Worm (Caenorhabditis elegans) whole organism, late embryonic: ENCODE data around the gene F41G3.10.
A peak's percentile ranks its signal among the peaks of the same experiment; 100 is the strongest.
"Not testable (repeated sequence)": the region's sequence is repeated elsewhere in the genome, so short reads cannot be mapped to it uniquely, and the experiment has no call there.

Source experiments
- C38D4.7 ChIP-seq: fragments of 200-800 bp; sonication (Bioruptor generic); optimal IDR thresholded peaks from 2 replicates; lab custom pipeline; 2018; ENCODE audit warnings: mild to moderate bottlenecking, missing genetic modification characterization, moderate library complexity, missing compliant biosample characterization
- F13H6.1 ChIP-seq: sonication (generic microtip); optimal IDR thresholded peaks from 2 replicates; lab custom pipeline; 2016; ENCODE audit warnings: missing genetic modification characterization, missing compliant biosample characterization
- K02D7.2 ChIP-seq: sonication (generic microtip); optimal IDR thresholded peaks from 2 replicates; lab custom pipeline; 2017; ENCODE audit warnings: mild to moderate bottlenecking, missing genetic modification characterization, missing compliant biosample characterization
- T23F11.4 ChIP-seq: fragments of 200-800 bp; sonication (Bioruptor generic); optimal IDR thresholded peaks from 2 replicates; lab custom pipeline; 2018; ENCODE audit warnings: mild to moderate bottlenecking, missing genetic modification characterization, missing compliant biosample characterization
- ama-1 ChIP-seq: fragments of 150-350 bp; optimal IDR thresholded peaks from 2 replicates; lab custom pipeline; 2014
- ceh-19 ChIP-seq: fragments of 200-800 bp; sonication (Bioruptor generic); optimal IDR thresholded peaks from 2 replicates; lab custom pipeline; 2018; ENCODE audit warnings: mild to moderate bottlenecking, missing genetic modification characterization, missing compliant biosample characterization
- ceh-45 ChIP-seq: fragments of 200-800 bp; sonication (Bioruptor generic); IDR thresholded peaks from 2 replicates; pipeline ENCODE4 v1.3.6; 2022; ENCODE audit warnings: missing genetic modification reagents, missing genetic modification characterization, missing compliant biosample characterization
- ceh-48 ChIP-seq: sonication (generic microtip); optimal IDR thresholded peaks from 2 replicates; lab custom pipeline; 2016; ENCODE audit warnings: missing genetic modification characterization, inconsistent platforms, missing compliant biosample characterization
- che-1 ChIP-seq: sonication (generic microtip); optimal IDR thresholded peaks from 2 replicates; lab custom pipeline; 2016; ENCODE audit warnings: mild to moderate bottlenecking, missing genetic modification characterization, missing compliant biosample characterization
- dmd-4 ChIP-seq: sonication (generic microtip); optimal IDR thresholded peaks from 2 replicates; lab custom pipeline; 2016; ENCODE audit warnings: borderline replicate concordance, missing genetic modification characterization, missing compliant biosample characterization
- dve-1 ChIP-seq: sonication (generic microtip); optimal IDR thresholded peaks from 2 replicates; lab custom pipeline; 2017; ENCODE audit warnings: antibody characterized with exemption, mild to moderate bottlenecking, missing genetic modification characterization, missing compliant biosample characterization
- elt-4 ChIP-seq: sonication (generic microtip); optimal IDR thresholded peaks from 2 replicates; lab custom pipeline; 2016; ENCODE audit warnings: missing genetic modification characterization, missing compliant biosample characterization
- fax-1 ChIP-seq: sonication (generic microtip); optimal IDR thresholded peaks from 2 replicates; lab custom pipeline; 2016; ENCODE audit warnings: missing genotype, missing genetic modification characterization, missing compliant biosample characterization
- gmeb-2 ChIP-seq: sonication (generic microtip); optimal IDR thresholded peaks from 2 replicates; lab custom pipeline; 2016; ENCODE audit warnings: missing genetic modification characterization, inconsistent platforms, missing compliant biosample characterization
- hlh-13 ChIP-seq: fragments of 200-800 bp; sonication (Bioruptor generic); optimal IDR thresholded peaks from 2 replicates; lab custom pipeline; 2018; ENCODE audit warnings: mild to moderate bottlenecking, missing genetic modification characterization, missing compliant biosample characterization
- hlh-30 ChIP-seq: sonication (generic microtip); optimal IDR thresholded peaks from 2 replicates; lab custom pipeline; 2017; ENCODE audit warnings: antibody characterized with exemption, missing genetic modification characterization, missing compliant biosample characterization; ENCODE audit not compliant: insufficient read depth
- hlh-6 ChIP-seq: sonication (generic microtip); optimal IDR thresholded peaks from 2 replicates; lab custom pipeline; 2016; ENCODE audit warnings: missing genotype, missing genetic modification characterization, missing compliant biosample characterization
- lim-6 ChIP-seq: sonication (generic microtip); optimal IDR thresholded peaks from 2 replicates; lab custom pipeline; 2016; ENCODE audit warnings: missing genetic modification characterization, missing compliant biosample characterization
- lin-11 ChIP-seq: fragments of 200-800 bp; sonication (Bioruptor generic); optimal IDR thresholded peaks from 2 replicates; lab custom pipeline; 2018; ENCODE audit warnings: mild to moderate bottlenecking, missing genetic modification characterization, missing compliant biosample characterization
- madf-2 ChIP-seq: sonication (generic microtip); optimal IDR thresholded peaks from 2 replicates; lab custom pipeline; 2017; ENCODE audit warnings: missing genetic modification characterization, missing compliant biosample characterization
- mec-3 ChIP-seq: sonication (generic microtip); optimal IDR thresholded peaks from 2 replicates; lab custom pipeline; 2016; ENCODE audit warnings: borderline replicate concordance, missing genetic modification characterization, missing compliant biosample characterization
- nhr-11 ChIP-seq: fragments of 150-350 bp; optimal IDR thresholded peaks from 2 replicates; lab custom pipeline; 2014; ENCODE audit warnings: missing biosample characterization, missing genetic modification characterization
- nhr-232 ChIP-seq: sonication (generic microtip); optimal IDR thresholded peaks from 2 replicates; lab custom pipeline; 2016; ENCODE audit warnings: missing genetic modification characterization, missing compliant biosample characterization
- pag-3 ChIP-seq: sonication (generic microtip); optimal IDR thresholded peaks from 2 replicates; lab custom pipeline; 2016; ENCODE audit warnings: missing compliant biosample characterization, missing genetic modification characterization, borderline replicate concordance
- pros-1 ChIP-seq: fragments of 150-350 bp; optimal IDR thresholded peaks from 2 replicates; lab custom pipeline; 2014; ENCODE audit warnings: missing biosample characterization, missing genetic modification reagents, missing genetic modification characterization
- rnt-1 ChIP-seq: sonication (generic microtip); optimal IDR thresholded peaks from 2 replicates; lab custom pipeline; 2016; ENCODE audit warnings: missing genetic modification characterization, missing compliant biosample characterization
- sdc-2 ChIP-seq: sonication (generic microtip); optimal IDR thresholded peaks from 2 replicates; lab custom pipeline; 2016; ENCODE audit warnings: missing genotype, missing genetic modification characterization, missing compliant biosample characterization
- sox-2 ChIP-seq: fragments of 200-800 bp; sonication (Bioruptor generic); IDR thresholded peaks from 2 replicates; pipeline ENCODE4 v1.3.6; 2022; ENCODE audit warnings: missing genetic modification reagents, missing genetic modification characterization, missing compliant biosample characterization
- sox-4 ChIP-seq: sonication (generic microtip); optimal IDR thresholded peaks from 2 replicates; lab custom pipeline; 2017; ENCODE audit warnings: mild to moderate bottlenecking, missing genetic modification characterization, inconsistent platforms, missing compliant biosample characterization
- syd-9 ChIP-seq: sonication (generic microtip); optimal IDR thresholded peaks from 2 replicates; lab custom pipeline; 2016; ENCODE audit warnings: mild to moderate bottlenecking, missing genetic modification characterization, moderate library complexity, missing compliant biosample characterization
- unc-3 ChIP-seq, 2 experiments: fragments of 200-800 bp in 1 of 2; sonication (Bioruptor generic) in 1 of 2; sonication (generic microtip) in 1 of 2; conservative IDR thresholded peaks in 1 of 2; optimal IDR thresholded peaks in 1 of 2; 2 replicates each; pipeline versions ENCODE4 v1.3.6 to Lab custom; 2016 to 2022; ENCODE audit warnings: missing compliant biosample characterization in 2 of 2, missing genetic modification characterization in 2 of 2, missing genetic modification reagents in 1 of 2
- unc-42 ChIP-seq: sonication (generic microtip); optimal IDR thresholded peaks from 2 replicates; lab custom pipeline; 2016; ENCODE audit warnings: missing genotype, missing genetic modification characterization, missing compliant biosample characterization
- unc-55 ChIP-seq: sonication (generic microtip); optimal IDR thresholded peaks from 2 replicates; lab custom pipeline; 2017; ENCODE audit warnings: missing biosample characterization, missing genetic modification reagents, missing genetic modification characterization
- unc-86 ChIP-seq: sonication (generic microtip); optimal IDR thresholded peaks from 2 replicates; lab custom pipeline; 2016; ENCODE audit warnings: missing genetic modification characterization, missing compliant biosample characterization
- ztf-16 ChIP-seq: sonication (generic microtip); optimal IDR thresholded peaks from 2 replicates; lab custom pipeline; 2017; ENCODE audit warnings: missing genetic modification characterization, missing compliant biosample characterization

Gene F41G3.10

ce11 chrII:6776418-6777034 is 27.2 kb upstream of the F41G3.10 start, which contains the start of gene ssup-72 (continued):
- no peak for TF ChIP-seq C38D4.7 (GFP tag; lab: Kevin White, UChicago)
- TF ChIP-seq mec-3 (tag; lab: Kevin White, UChicago) = no peak
- no peak for TF ChIP-seq hlh-13
- no peak for TF ChIP-seq pros-1 (tag; lab: Kevin White, UChicago)

- not testable (repeated sequence) for TF ChIP-seq nhr-11, dve-1, mec-3 (tag; lab: Kevin White, UChicago)
Measured at ce11 chrII:6775076-6775475, 25.8 kb upstream of the F41G3.10 start, which contains the start of gene agr-1. agr-1 (minus strand) TSS chrII:6775176.

DNA sequence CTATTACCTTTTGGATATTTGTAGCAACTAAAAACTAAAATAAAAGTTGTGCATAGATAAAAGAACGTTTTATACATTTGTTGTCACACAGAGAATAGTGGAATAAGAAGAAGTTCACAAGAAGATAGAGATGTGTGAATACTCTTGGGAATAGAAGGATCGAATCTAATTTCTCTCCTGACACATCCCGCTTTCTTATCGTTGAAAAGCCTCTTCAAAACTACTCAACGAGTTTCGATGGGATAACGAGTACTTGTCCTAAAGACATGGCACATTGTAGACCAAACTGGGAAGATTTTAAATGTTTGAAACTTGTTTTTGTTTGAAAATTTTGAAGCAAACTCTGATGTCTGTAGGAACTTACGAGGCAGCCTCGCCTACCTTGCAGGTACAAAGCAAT is 23.2 kb upstream of the F41G3.10 start:
- no peak for TF ChIP-seq unc-55
- TF ChIP-seq pag-3 (tag; lab: Kevin White, UChicago) = no peak
- no peak for TF ChIP-seq dmd-4 (tag; lab: Kevin White, UChicago)
- no peak for TF ChIP-seq C38D4.7 (GFP tag; lab: Kevin White, UChicago)
- TF ChIP-seq unc-3 (GFP tag; conservative IDR thresholded peaks at IDR 0.05; lab: Robert Waterston, UW) = no peak
- TF ChIP-seq unc-3 (tag; optimal IDR thresholded peaks at IDR 0.05; lab: Kevin White, UChicago) = peak; percentile 34
- no peak for TF ChIP-seq sdc-2 (tag; lab: Kevin White, UChicago)
- no peak for TF ChIP-seq gmeb-2 (tag; lab: Kevin White, UChicago)
- no peak for TF ChIP-seq hlh-6 (tag; lab: Kevin White, UChicago)
- no peak for TF ChIP-seq lin-11 (tag; lab: Kevin White, UChicago)
- TF ChIP-seq ceh-45 (GFP tag; lab: Robert Waterston, UW) = no peak
- no peak for TF ChIP-seq F13H6.1
- peak; percentile 29 for TF ChIP-seq unc-42 (tag; lab: Kevin White, UChicago)

- no peak for TF ChIP-seq sox-2 (GFP tag; lab: Robert Waterston, UW)
- no peak for TF ChIP-seq elt-4 (tag; lab: Kevin White, UChicago)
- TF ChIP-seq unc-3 (GFP tag; conservative IDR thresholded peaks at IDR 0.05; lab: Robert Waterston, UW) = no peak
- no peak for TF ChIP-seq unc-3 (tag; optimal IDR thresholded peaks at IDR 0.05; lab: Kevin White, UChicago)
- no peak for TF ChIP-seq ceh-48 (tag; lab: Kevin White, UChicago)
- TF ChIP-seq, all 69 proteins: peak for 0
Measured at ce11 chrII:6770030-6770429, 20.7 kb upstream of the F41G3.10 start.

DNA sequence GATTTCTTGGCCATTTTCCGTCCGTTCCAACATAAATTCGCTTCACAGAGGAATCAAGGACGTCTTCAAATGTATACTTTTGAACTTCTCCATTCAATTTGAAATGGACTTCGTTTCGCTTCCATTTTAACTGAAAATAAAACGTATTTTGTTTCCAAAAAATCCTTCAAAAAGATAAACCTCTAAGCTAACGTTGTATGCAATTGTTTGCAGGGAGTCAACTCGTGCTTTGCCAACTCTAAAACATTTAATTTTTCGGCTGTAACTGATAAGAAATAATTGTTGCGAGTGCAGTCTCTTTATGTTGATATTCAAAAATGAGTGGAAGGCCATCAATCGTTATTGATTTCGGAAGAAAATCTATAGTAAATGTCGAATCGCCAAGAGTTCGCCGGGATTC is 18.7 kb upstream of the F41G3.10 start, which contains the start of gene F41G3.18:
Gene F41G3.18 (plus strand): TSS at position 301 of the 400 bp plus-strand sequence.
- no peak for TF ChIP-seq elt-4 (tag; lab: Kevin White, UChicago)
- no peak for TF ChIP-seq ama-1 (lab: Kevin White, UChicago)
- TF ChIP-seq, all 69 proteins: peak for 0

DNA sequence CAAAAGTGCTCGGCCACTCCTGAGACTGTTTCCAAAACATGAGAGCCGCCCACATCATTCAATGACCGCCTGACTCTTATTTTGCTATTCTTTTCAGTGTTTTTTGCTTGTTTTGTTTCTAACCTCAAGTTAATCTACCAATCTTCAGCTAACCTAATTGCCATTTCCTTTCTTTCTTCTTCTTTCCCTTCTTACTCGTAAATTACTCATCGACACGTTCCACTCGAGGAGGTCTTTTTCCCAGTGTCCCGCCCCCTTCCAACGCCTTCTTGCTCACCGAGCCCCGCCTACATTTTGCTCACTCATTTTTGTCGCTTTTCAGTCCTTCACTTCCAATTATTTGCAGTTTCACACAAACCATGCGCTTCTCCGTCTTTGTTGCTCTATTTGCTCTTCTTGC is 15.4 kb upstream of the F41G3.10 start, which contains the start of gene nlp-50:
Gene nlp-50 (plus strand): TSS at position 301 of the 400 bp plus-strand sequence.
- TF ChIP-seq syd-9 (tag; lab: Kevin White, UChicago) (no peak), unc-86 (no peak)

DNA sequence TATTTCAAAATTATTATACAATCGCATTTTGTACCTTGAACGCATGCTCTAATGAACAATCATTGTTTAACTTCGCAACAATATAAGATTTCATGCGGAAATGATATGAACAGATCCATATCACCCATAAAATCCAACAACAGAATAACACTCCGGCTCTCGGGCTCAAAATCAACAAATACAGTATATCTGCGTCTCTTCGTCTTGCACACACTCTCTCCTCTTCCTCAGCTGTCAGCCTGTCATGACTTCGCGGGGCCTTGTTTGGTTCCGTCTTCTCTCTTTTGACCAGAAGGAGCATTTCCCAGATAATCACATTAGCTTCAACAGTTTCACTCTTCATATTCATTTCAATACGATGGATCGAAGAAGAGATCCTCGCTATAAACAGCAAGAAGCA is 6.9 kb upstream of the F41G3.10 start, which contains the start of gene F41G3.3:
Gene F41G3.3 (plus strand): TSS at position 301 of the 400 bp plus-strand sequence.
- TF ChIP-seq hlh-30 (tag; lab: Kevin White, UChicago) (no peak), pag-3 (tag; lab: Kevin White, UChicago) (no peak), fax-1 (tag; lab: Kevin White, UChicago) (no peak), madf-2 (no peak), nhr-232 (tag; lab: Kevin White, UChicago) (no peak), mec-3 (tag; lab: Kevin White, UChicago) (no peak), sox-4 (tag; lab: Kevin White, UChicago) (no peak), che-1 (no peak), lim-6 (tag; lab: Kevin White, UChicago) (no peak), ceh-19 (GFP tag; lab: Kevin White, UChicago) (no peak), hlh-13 (no peak), T23F11.4 (GFP tag; lab: Kevin White, UChicago) (no peak), rnt-1 (tag; lab: Kevin White, UChicago) (no peak), ama-1 (lab: Kevin White, UChicago) (no peak), K02D7.2 (tag; lab: Kevin White, UChicago) (no peak), ztf-16 (no peak), sdc-2 (tag; lab: Kevin White, UChicago) (no peak)
